Fruit fly (Drosophila melanogaster) whole organism, embryonic: Measurements from ENCODE around the gene CG45011.

Experiments used
- BtbVII ChIP-seq: fragments of 200-800 bp; sonication (Bioruptor generic); optimal IDR thresholded peaks from 3 replicates; lab custom pipeline; 2017; ENCODE audit warnings: missing biosample characterization, mild to moderate bottlenecking, missing genetic modification characterization
- CG10147 ChIP-seq: fragments of 200-800 bp; sonication (Bioruptor generic); optimal IDR thresholded peaks from 2 replicates; lab custom pipeline; 2019; ENCODE audit warnings: missing biosample characterization, mild to moderate bottlenecking, missing genetic modification characterization, moderate library complexity
- CG10462 ChIP-seq: fragments of 200-800 bp; sonication (Bioruptor generic); optimal IDR thresholded peaks from 2 replicates; lab custom pipeline; 2016; ENCODE audit warnings: missing biosample characterization, missing genetic modification characterization
- CG12219 ChIP-seq: fragments of 200-800 bp; sonication (Bioruptor generic); optimal IDR thresholded peaks from 3 replicates; lab custom pipeline; 2018; ENCODE audit warnings: missing biosample characterization, mild to moderate bottlenecking, missing genetic modification characterization
- CG12942 ChIP-seq: fragments of 200-800 bp; sonication (Bioruptor generic); optimal IDR thresholded peaks from 3 replicates; lab custom pipeline; 2016; ENCODE audit warnings: missing biosample characterization, missing genetic modification characterization
- CG15479 ChIP-seq: fragments of 200-800 bp; sonication (Bioruptor generic); optimal IDR thresholded peaks from 3 replicates; lab custom pipeline; 2019; ENCODE audit warnings: missing biosample characterization, mild to moderate bottlenecking, missing genetic modification characterization, moderate library complexity
- CG15601 ChIP-seq: fragments of 200-800 bp; sonication (Bioruptor generic); optimal IDR thresholded peaks from 3 replicates; lab custom pipeline; 2019; ENCODE audit warnings: missing biosample characterization, mild to moderate bottlenecking, missing genetic modification characterization, moderate library complexity
- CG1602 ChIP-seq: fragments of 200-800 bp; sonication (Bioruptor generic); optimal IDR thresholded peaks from 3 replicates; lab custom pipeline; 2016; ENCODE audit warnings: missing biosample characterization, missing genetic modification characterization
- CG17328 ChIP-seq: fragments of 200-800 bp; sonication (Bioruptor generic); IDR thresholded peaks from 2 replicates; pipeline ENCODE4 v1.3.6; 2022; ENCODE audit warnings: missing biosample characterization, missing genetic modification characterization
- CG2875 ChIP-seq: fragments of 200-800 bp; sonication (Bioruptor generic); optimal IDR thresholded peaks from 2 replicates; lab custom pipeline; 2017; ENCODE audit warnings: missing biosample characterization, mild to moderate bottlenecking, missing genetic modification characterization, missing genetic modification reagents
- CG2889 ChIP-seq: fragments of 200-800 bp; sonication (Bioruptor generic); IDR thresholded peaks from 3 replicates; pipeline ENCODE4 v1.3.6; 2022; ENCODE audit warnings: missing biosample characterization, missing genetic modification characterization
- CG30020 ChIP-seq: fragments of 200-800 bp; optimal IDR thresholded peaks from 2 replicates; lab custom pipeline; 2019; ENCODE audit warnings: missing biosample characterization, mild to moderate bottlenecking, missing genetic modification characterization, moderate library complexity
- CG3281 ChIP-seq: fragments of 200-800 bp; sonication (Bioruptor generic); optimal IDR thresholded peaks from 3 replicates; lab custom pipeline; 2017; ENCODE audit warnings: missing biosample characterization, mild to moderate bottlenecking, missing genetic modification characterization
- CG3407 ChIP-seq: fragments of 200-800 bp; sonication (Bioruptor generic); optimal IDR thresholded peaks from 2 replicates; lab custom pipeline; 2018; ENCODE audit warnings: missing biosample characterization, mild to moderate bottlenecking, missing genetic modification characterization
- CG3726 ChIP-seq: fragments of 200-800 bp; sonication (Bioruptor generic); IDR thresholded peaks from 3 replicates; pipeline ENCODE4, ENCODE4 v1.3.6; 2022; ENCODE audit warnings: missing biosample characterization, missing genetic modification characterization
- CG4404 ChIP-seq: fragments of 200-800 bp; sonication (Bioruptor generic); IDR thresholded peaks from 2 replicates; pipeline ENCODE4 v1.3.6; 2022; ENCODE audit warnings: missing biosample characterization, missing genetic modification characterization
- CG4820 ChIP-seq: fragments of 200-800 bp; sonication (Bioruptor generic); optimal IDR thresholded peaks from 3 replicates; lab custom pipeline; 2016; ENCODE audit warnings: missing biosample characterization, missing genetic modification characterization
- CG7928 ChIP-seq: fragments of 200-800 bp; sonication (Bioruptor generic); optimal IDR thresholded peaks from 2 replicates; lab custom pipeline; 2017; ENCODE audit warnings: missing biosample characterization, mild to moderate bottlenecking, missing genetic modification characterization
- CoRest ChIP-seq: fragments of 200-800 bp; sonication (Bioruptor generic); optimal IDR thresholded peaks from 3 replicates; lab custom pipeline; 2018; ENCODE audit warnings: missing biosample characterization, mild to moderate bottlenecking, missing genetic modification characterization, moderate library complexity
- Dip2 ChIP-seq: fragments of 200-800 bp; sonication (Bioruptor generic); IDR thresholded peaks from 2 replicates; pipeline ENCODE4 v1.3.6; 2022; ENCODE audit warnings: missing biosample characterization, missing genetic modification characterization
- HLH54F ChIP-seq: fragments of 200-800 bp; sonication (Bioruptor generic); optimal IDR thresholded peaks from 3 replicates; lab custom pipeline; 2016; ENCODE audit warnings: missing biosample characterization, missing genetic modification characterization
- Kr ChIP-seq: fragments of 200-800 bp; sonication (Bioruptor generic); optimal IDR thresholded peaks from 2 replicates; lab custom pipeline; 2017; ENCODE audit warnings: missing biosample characterization, mild to moderate bottlenecking, missing genetic modification characterization
- MTF-1 ChIP-seq: fragments of 200-800 bp; sonication (Bioruptor generic); optimal IDR thresholded peaks from 2 replicates; lab custom pipeline; 2018; ENCODE audit warnings: missing biosample characterization, mild to moderate bottlenecking, missing genetic modification characterization, borderline replicate concordance
- Neu2 ChIP-seq: fragments of 200-800 bp; sonication (Bioruptor generic); optimal IDR thresholded peaks from 3 replicates; lab custom pipeline; 2016; ENCODE audit warnings: missing biosample characterization, missing genetic modification characterization, borderline replicate concordance
- Nf-YB ChIP-seq: fragments of 200-800 bp; sonication (Bioruptor generic); optimal IDR thresholded peaks from 3 replicates; lab custom pipeline; 2019; ENCODE audit warnings: missing biosample characterization, mild to moderate bottlenecking, missing genetic modification characterization, moderate library complexity
- Oaz ChIP-seq: fragments of 200-800 bp; sonication (Bioruptor generic); IDR thresholded peaks from 2 replicates; pipeline ENCODE4 v1.3.6; 2022; ENCODE audit warnings: missing biosample characterization, missing genetic modification characterization
- Poxn ChIP-seq: fragments of 200-800 bp; sonication (Bioruptor generic); IDR thresholded peaks from 2 replicates; pipeline ENCODE4 v1.3.6; 2022; ENCODE audit warnings: missing biosample characterization, missing genetic modification characterization
- ara ChIP-seq: fragments of 200-800 bp; sonication (Bioruptor generic); IDR thresholded peaks from 2 replicates; pipeline ENCODE4 v1.3.6; 2022; ENCODE audit warnings: missing biosample characterization, missing genetic modification characterization
- dati ChIP-seq: fragments of 200-800 bp; sonication (Bioruptor generic); IDR thresholded peaks from 2 replicates; pipeline ENCODE4 v1.3.6; 2022; ENCODE audit warnings: missing biosample characterization, missing genetic modification characterization
- gro ChIP-seq: fragments of 200-800 bp; sonication (Bioruptor generic); optimal IDR thresholded peaks from 2 replicates; lab custom pipeline; 2016; ENCODE audit warnings: missing biosample characterization, missing genetic modification characterization
- gt ChIP-seq: fragments of 200-800 bp; sonication (Bioruptor generic); IDR thresholded peaks from 2 replicates; pipeline ENCODE4 v1.3.6; 2022; ENCODE audit warnings: missing biosample characterization, missing genetic modification characterization
- kah ChIP-seq: fragments of 200-800 bp; sonication (Bioruptor generic); optimal IDR thresholded peaks from 2 replicates; lab custom pipeline; 2018; ENCODE audit warnings: missing biosample characterization, mild to moderate bottlenecking, missing genetic modification characterization
- nerfin-1 ChIP-seq: fragments of 200-800 bp; sonication (Bioruptor generic); optimal IDR thresholded peaks from 3 replicates; lab custom pipeline; 2019; ENCODE audit warnings: missing biosample characterization, mild to moderate bottlenecking, missing genetic modification characterization, moderate library complexity
- nerfin-2 ChIP-seq: fragments of 200-800 bp; sonication (Bioruptor generic); IDR thresholded peaks from 2 replicates; pipeline ENCODE4 v1.3.6; 2022; ENCODE audit warnings: missing biosample characterization, missing genetic modification characterization; ENCODE audit not compliant: partially characterized antibody
- pum ChIP-seq: fragments of 200-800 bp; sonication (Bioruptor generic); optimal IDR thresholded peaks from 2 replicates; lab custom pipeline; 2016; ENCODE audit warnings: missing biosample characterization, missing genetic modification characterization
- ro ChIP-seq: fragments of 200-800 bp; sonication (Bioruptor generic); IDR thresholded peaks from 2 replicates; pipeline ENCODE4 v1.3.6; 2022; ENCODE audit warnings: missing biosample characterization, missing genetic modification characterization
- run ChIP-seq: fragments of 200-800 bp; sonication (Bioruptor generic); optimal IDR thresholded peaks from 3 replicates; lab custom pipeline; 2018; ENCODE audit warnings: missing biosample characterization, mild to moderate bottlenecking, missing genetic modification characterization
- sc ChIP-seq, 3 experiments: fragments of >200 bp in 2 of 3; fragments of 200-800 bp in 1 of 3; sonication (Bioruptor generic) in 1 of 3; optimal IDR thresholded peaks; 2 replicates in 2 of 3; 3 replicates in 1 of 3; lab custom pipeline; 2017; ENCODE audit warnings: mild to moderate bottlenecking in 1 of 3, missing biosample characterization in 1 of 3, missing genetic modification characterization in 1 of 3, missing genetic modification reagents in 1 of 3
- slbo ChIP-seq: fragments of 200-800 bp; sonication (Bioruptor generic); IDR thresholded peaks from 2 replicates; pipeline ENCODE4 v1.3.6; 2022; ENCODE audit warnings: missing biosample characterization, missing genetic modification characterization
- sob ChIP-seq: fragments of 200-800 bp; sonication (Bioruptor generic); IDR thresholded peaks from 2 replicates; pipeline ENCODE4 v1.3.6; 2022; ENCODE audit warnings: missing biosample characterization, missing genetic modification characterization
- sqz ChIP-seq: fragments of 200-800 bp; sonication (Bioruptor generic); optimal IDR thresholded peaks from 3 replicates; lab custom pipeline; 2018; ENCODE audit warnings: missing biosample characterization, mild to moderate bottlenecking, missing genetic modification characterization
- sr ChIP-seq: fragments of 200-800 bp; sonication (Bioruptor generic); IDR thresholded peaks from 3 replicates; pipeline ENCODE4 v1.3.6; 2022; ENCODE audit warnings: missing biosample characterization, missing genetic modification characterization
- tgo ChIP-seq: fragments of 200-800 bp; sonication (Bioruptor generic); IDR thresholded peaks from 3 replicates; pipeline ENCODE4 v1.3.6; 2022; ENCODE audit warnings: missing biosample characterization, missing genetic modification characterization
- tin ChIP-seq: fragments of 200-800 bp; sonication (Bioruptor generic); optimal IDR thresholded peaks from 3 replicates; lab custom pipeline; 2016; ENCODE audit warnings: missing biosample characterization, missing genetic modification characterization
- toy ChIP-seq: fragments of 200-800 bp; sonication (Bioruptor generic); IDR thresholded peaks from 2 replicates; pipeline ENCODE4 v1.3.6; 2022; ENCODE audit warnings: missing biosample characterization, missing genetic modification characterization
- trem ChIP-seq: fragments of 200-800 bp; optimal IDR thresholded peaks from 3 replicates; lab custom pipeline; 2019; ENCODE audit warnings: missing biosample characterization, mild to moderate bottlenecking, missing genetic modification characterization, moderate library complexity
- ttk ChIP-seq: fragments of 200-800 bp; sonication (Bioruptor generic); IDR thresholded peaks from 2 replicates; pipeline ENCODE4 v2.1.2; 2022; ENCODE audit warnings: missing biosample characterization, missing genetic modification characterization
- vvl ChIP-seq: fragments of 200-800 bp; sonication (Bioruptor generic); IDR thresholded peaks from 2 replicates; pipeline ENCODE4 v1.3.6; 2022; ENCODE audit warnings: missing biosample characterization, missing genetic modification characterization
- wdn ChIP-seq: fragments of 200-800 bp; sonication (Bioruptor generic); IDR thresholded peaks from 2 replicates; pipeline ENCODE4 v1.3.6; 2022; ENCODE audit warnings: missing biosample characterization, missing genetic modification characterization
- yki ChIP-seq: fragments of >200 bp; optimal IDR thresholded peaks from 3 replicates; lab custom pipeline; 2018
- zen ChIP-seq: fragments of 200-800 bp; sonication (Bioruptor generic); optimal IDR thresholded peaks from 3 replicates; lab custom pipeline; 2018; ENCODE audit warnings: missing biosample characterization, mild to moderate bottlenecking, missing genetic modification characterization, moderate library complexity

Gene CG45011

dm6 chr2L:11816376-11816775 lies 17.5 kb upstream of the CG45011 start (continued):
- TF ChIP-seq trem (tag; lab: Kevin White, UChicago) (peak; percentile 86), CG4820 (GFP tag; lab: Kevin White, UChicago) (peak; percentile 92), CG1602 (GFP tag; lab: Kevin White, UChicago) (peak; percentile 82), yki (no peak), ttk (GFP tag; lab: Robert Waterston, UW) (peak; percentile 88), Oaz (GFP tag; lab: Robert Waterston, UW) (peak; percentile 79), ro (GFP tag; lab: Robert Waterston, UW) (peak; percentile 75), toy (peak; percentile 84), gro (GFP tag; lab: Kevin White, UChicago) (peak; percentile 74), CoRest (peak; percentile 80), CG2889 (GFP tag; lab: Robert Waterston, UW) (peak; percentile 74), sr (GFP tag; lab: Robert Waterston, UW) (peak; percentile 95; the same call in 2 of the 3 replicates), Neu2 (GFP tag; lab: Kevin White, UChicago) (peak; percentile 96), nerfin-1 (tag; lab: Kevin White, UChicago) (peak; percentile 90), CG4404 (GFP tag; lab: Robert Waterston, UW) (peak; percentile 76), CG15601 (peak; percentile 89), Nf-YB (peak; percentile 75), ara (peak; percentile 90), tgo (GFP tag; lab: Robert Waterston, UW) (peak; percentile 74), CG3726 (GFP tag; lab: Robert Waterston, UW) (peak; percentile 90; the same call in 2 of the 3 replicates), HLH54F (GFP tag; lab: Kevin White, UChicago) (peak; percentile 76), CG3281 (GFP tag; lab: Kevin White, UChicago) (peak; percentile 95), CG7928 (GFP tag; lab: Kevin White, UChicago) (peak; percentile 68), CG12219 (GFP tag; lab: Kevin White, UChicago) (peak; percentile 96), wdn (peak; percentile 68), CG17328 (GFP tag; lab: Robert Waterston, UW) (peak; percentile 97), gt (GFP tag; lab: Robert Waterston, UW) (peak; percentile 86), sc (optimal IDR thresholded peaks at IDR 0.05; lab: Kevin White, UChicago) (no peak), sc (GFP tag; optimal IDR thresholded peaks at IDR 0.05; lab: Kevin White, UChicago) (peak; percentile 97), CG12942 (GFP tag; lab: Kevin White, UChicago) (peak; percentile 85), Poxn (GFP tag; lab: Robert Waterston, UW) (0 out of 2 replicates have a peak, but pooled peaks have one; percentile 30), CG3407 (peak; percentile 95), sqz (peak; percentile 96), CG2875 (GFP tag; lab: Kevin White, UChicago) (peak; percentile 99), tin (GFP tag; lab: Kevin White, UChicago) (peak; percentile 97), dati (GFP tag; lab: Robert Waterston, UW) (peak; percentile 95), Dip2 (GFP tag; lab: Robert Waterston, UW) (no peak), Kr (GFP tag; lab: Kevin White, UChicago) (peak; percentile 99), CG10147 (GFP tag; lab: Kevin White, UChicago) (peak; percentile 73), MTF-1 (GFP tag; lab: Kevin White, UChicago) (peak; percentile 99), CG10462 (GFP tag; lab: Kevin White, UChicago) (peak; percentile 89), vvl (peak; percentile 95), BtbVII (peak; percentile 96), CG30020 (tag; lab: Kevin White, UChicago) (peak; percentile 48), zen (tag; lab: Kevin White, UChicago) (peak; percentile 94), nerfin-2 (no peak), sob (GFP tag; lab: Robert Waterston, UW) (peak; percentile 88), run (tag; lab: Kevin White, UChicago) (peak; percentile 44), CG15479 (GFP tag; lab: Kevin White, UChicago) (peak; percentile 74), slbo (peak; percentile 82), pum (GFP tag; lab: Kevin White, UChicago) (peak; percentile 86), kah (GFP tag; lab: Kevin White, UChicago) (peak; percentile 93)
